Worm (Caenorhabditis elegans): Measurements from ENCODE around the gene osm-7.
A peak's percentile ranks its signal among the peaks of the same experiment; 100 is the strongest.

The osm-7 gene

ce11 chrIII:13575610-13576232 is at the start of gene osm-7:
TSS of gene osm-7 (plus strand) at chrIII:13576182.
- TF ChIP-seq mep-1 (tag; optimal IDR thresholded peaks at IDR 0.05) (no peak), lin-13 (tag; optimal IDR thresholded peaks at IDR 0.05) (no peak), ceh-39 (tag; optimal IDR thresholded peaks at IDR 0.05) (no peak), nhr-28 (tag; optimal IDR thresholded peaks at IDR 0.05) (no peak), unc-120 (tag; optimal IDR thresholded peaks at IDR 0.05; ENCODE audit: poor library complexity, severe bottlenecking) (no peak), elt-1 (tag; optimal IDR thresholded peaks at IDR 0.05; ENCODE audit: borderline replicate concordance, insufficient read depth) (no peak), ham-2 (GFP tag; optimal IDR thresholded peaks at IDR 0.05) (no peak), mab-5 (tag; optimal IDR thresholded peaks at IDR 0.05) (no peak)

- no peak for TF ChIP-seq ceh-43 (GFP tag; optimal IDR thresholded peaks at IDR 0.05)
- no peak for TF ChIP-seq nhr-2 (tag; optimal IDR thresholded peaks at IDR 0.05)
- TF ChIP-seq elt-3 (tag; optimal IDR thresholded peaks at IDR 0.05) = no peak
- no peak for TF ChIP-seq mab-5 (tag; optimal IDR thresholded peaks at IDR 0.05)
- TF ChIP-seq unc-120 (tag; optimal IDR thresholded peaks at IDR 0.05; ENCODE audit: poor library complexity, severe bottlenecking) = no peak
- no peak for TF ChIP-seq mls-2 (tag; optimal IDR thresholded peaks at IDR 0.05)
Measured at ce11 chrIII:13526191-13526590, 49.8 kb upstream of the osm-7 start.

ce11 chrIII:13526702-13527101 is 49.3 kb upstream of the osm-7 start:
- no peak for TF ChIP-seq mls-2 (tag; optimal IDR thresholded peaks at IDR 0.05)
- no peak for TF ChIP-seq lsy-2 (tag; optimal IDR thresholded peaks at IDR 0.05)
- TF ChIP-seq ceh-39 (tag; optimal IDR thresholded peaks at IDR 0.05) = no peak
- TF ChIP-seq lin-32 (GFP tag; optimal IDR thresholded peaks at IDR 0.05) = no peak
- TF ChIP-seq zip-8 (tag; optimal IDR thresholded peaks at IDR 0.05) = peak; percentile 10
- peak; percentile 95 for TF ChIP-seq ces-1 (GFP tag; optimal IDR thresholded peaks at IDR 0.05)
- no peak for TF ChIP-seq nhr-237 (tag; optimal IDR thresholded peaks at IDR 0.05)

- TF ChIP-seq lsy-2 (tag; optimal IDR thresholded peaks at IDR 0.05) (no peak), pha-4 (tag; optimal IDR thresholded peaks at IDR 0.05) (peak; percentile 43)
Measured at ce11 chrIII:13527424-13528097, 48.4 kb upstream of the osm-7 start, which contains the start of gene lron-13. TSS of gene lron-13 (plus strand) at chrIII:13527438.

- no peak for TF ChIP-seq M03D4.4 (tag; optimal IDR thresholded peaks at IDR 0.05)
- TF ChIP-seq ces-1 (GFP tag; optimal IDR thresholded peaks at IDR 0.05) = peak; percentile 37
Measured at ce11 chrIII:13528513-13529249, 47.3 kb upstream of the osm-7 start.

ce11 chrIII:13530017-13530416 is 46.0 kb upstream of the osm-7 start:
- TF ChIP-seq unc-120 (tag; optimal IDR thresholded peaks at IDR 0.05; ENCODE audit: poor library complexity, severe bottlenecking) (no peak), nhr-28 (tag; optimal IDR thresholded peaks at IDR 0.05) (no peak), nhr-12 (tag; optimal IDR thresholded peaks at IDR 0.05) (no peak), mab-5 (tag; optimal IDR thresholded peaks at IDR 0.05) (no peak), M03D4.4 (tag; optimal IDR thresholded peaks at IDR 0.05) (no peak), ham-2 (GFP tag; optimal IDR thresholded peaks at IDR 0.05) (no peak), sem-2 (GFP tag; optimal IDR thresholded peaks at IDR 0.05) (no peak), drap-1 (GFP tag; optimal IDR thresholded peaks at IDR 0.05) (no peak), sptf-1 (tag; optimal IDR thresholded peaks at IDR 0.05) (no peak), mep-1 (tag; optimal IDR thresholded peaks at IDR 0.05) (no peak), nhr-76 (tag; optimal IDR thresholded peaks at IDR 0.05) (no peak), elt-1 (tag; optimal IDR thresholded peaks at IDR 0.05; ENCODE audit: borderline replicate concordance, insufficient read depth) (no peak), ces-1 (GFP tag; optimal IDR thresholded peaks at IDR 0.05) (peak; percentile 61), flh-1 (GFP tag; optimal IDR thresholded peaks at IDR 0.05) (no peak), nhr-237 (tag; optimal IDR thresholded peaks at IDR 0.05) (peak; percentile 43), hlh-1 (tag; optimal IDR thresholded peaks at IDR 0.05) (no peak), lin-32 (GFP tag; optimal IDR thresholded peaks at IDR 0.05) (no peak), unc-62 (GFP tag; optimal IDR thresholded peaks at IDR 0.05) (no peak), blmp-1 (tag; optimal IDR thresholded peaks at IDR 0.05) (peak; percentile 23), unc-39 (tag; optimal IDR thresholded peaks at IDR 0.05) (no peak), snpc-4 (tag; optimal IDR thresholded peaks at IDR 0.05) (no peak), pha-4 (tag; optimal IDR thresholded peaks at IDR 0.05) (peak; percentile 33), nhr-2 (tag; optimal IDR thresholded peaks at IDR 0.05) (no peak), lin-13 (tag; optimal IDR thresholded peaks at IDR 0.05) (peak; percentile 67), cnd-1 (tag; optimal IDR thresholded peaks at IDR 0.05) (no peak), elt-3 (tag; optimal IDR thresholded peaks at IDR 0.05) (no peak), ceh-43 (GFP tag; optimal IDR thresholded peaks at IDR 0.05) (no peak), mls-2 (tag; optimal IDR thresholded peaks at IDR 0.05) (no peak), lsy-2 (tag; optimal IDR thresholded peaks at IDR 0.05) (peak; percentile 18), ceh-83 (GFP tag; optimal IDR thresholded peaks at IDR 0.05) (no peak), bed-3 (GFP tag; optimal IDR thresholded peaks at IDR 0.05) (no peak), tbx-8 (GFP tag; optimal IDR thresholded peaks at IDR 0.05) (no peak)

Data from whole organism, mixed stage, embryonic.